Worm (Caenorhabditis elegans) whole organism, L1 larva: ENCODE measurements around the gene rps-1.

Source experiments
- C04F5.9 ChIP-seq: sonication (generic microtip); optimal IDR thresholded peaks from 2 replicates; lab custom pipeline; 2016; ENCODE audit warnings: missing genetic modification characterization, missing compliant biosample characterization
- C34B4.2 ChIP-seq: sonication (generic microtip); optimal IDR thresholded peaks from 2 replicates; lab custom pipeline; 2017; ENCODE audit warnings: mild to moderate bottlenecking, missing genetic modification characterization, missing compliant biosample characterization
- F16B12.6 ChIP-seq: fragments of 150-350 bp; optimal IDR thresholded peaks from 2 replicates; lab custom pipeline; 2014; ENCODE audit warnings: missing biosample characterization, missing genetic modification characterization
- aha-1 ChIP-seq: fragments of 150-350 bp; optimal IDR thresholded peaks from 2 replicates; lab custom pipeline; 2014; ENCODE audit warnings: missing biosample characterization, missing genetic modification characterization
- alr-1 ChIP-seq: fragments of 200-800 bp; sonication (Bioruptor generic); optimal IDR thresholded peaks from 2 replicates; lab custom pipeline; 2018; ENCODE audit warnings: borderline replicate concordance, mild to moderate bottlenecking, missing genetic modification characterization, missing compliant biosample characterization
- ama-1 ChIP-seq: fragments of 150-350 bp; optimal IDR thresholded peaks from 2 replicates; lab custom pipeline; 2014
- ceh-63 ChIP-seq: fragments of 200-800 bp; sonication (Bioruptor generic); optimal IDR thresholded peaks from 2 replicates; lab custom pipeline; 2018; ENCODE audit warnings: mild to moderate bottlenecking, missing genetic modification characterization, missing compliant biosample characterization
- ceh-8 ChIP-seq: fragments of 200-800 bp; sonication (Bioruptor generic); optimal IDR thresholded peaks from 2 replicates; lab custom pipeline; 2018; ENCODE audit warnings: mild to moderate bottlenecking, missing genetic modification characterization, moderate library complexity, missing compliant biosample characterization
- ceh-82 ChIP-seq, 3 experiments: fragments of 150-350 bp in 1 of 3; sonication (generic microtip) in 2 of 3; optimal IDR thresholded peaks; 2 replicates each; lab custom pipeline; 2014 to 2017; ENCODE audit warnings: missing biosample characterization in 3 of 3, missing genetic modification characterization in 3 of 3
- ceh-90 ChIP-seq: sonication (generic microtip); optimal IDR thresholded peaks from 2 replicates; lab custom pipeline; 2016; ENCODE audit warnings: missing genetic modification characterization, missing compliant biosample characterization
- ces-1 ChIP-seq: fragments of 150-350 bp; optimal IDR thresholded peaks from 2 replicates; lab custom pipeline; 2014; ENCODE audit warnings: missing biosample characterization, missing genetic modification reagents, missing genetic modification characterization
- dpl-1 ChIP-seq, 3 experiments: fragments of 150-350 bp in 2 of 3; sonication (generic microtip) in 1 of 3; optimal IDR thresholded peaks; 2 replicates each; lab custom pipeline; 2014 to 2017; ENCODE audit warnings: missing biosample characterization in 3 of 3, missing genetic modification characterization in 3 of 3, missing genetic modification reagents in 3 of 3
- dsc-1 ChIP-seq: sonication (generic microtip); optimal IDR thresholded peaks from 2 replicates; lab custom pipeline; 2016; ENCODE audit warnings: mild to moderate bottlenecking, missing genetic modification characterization, missing compliant biosample characterization
- efl-1 ChIP-seq, 4 experiments: fragments of 150-350 bp; optimal IDR thresholded peaks in 3 of 4; peaks in 1 of 4; 1 replicate in 1 of 4; 2 replicates in 3 of 4; lab custom pipeline; 2014; ENCODE audit warnings: missing biosample characterization in 2 of 4, missing genetic modification characterization in 2 of 4, missing genetic modification reagents in 2 of 4
- efl-3 ChIP-seq: fragments of 200-800 bp; sonication (Bioruptor generic); optimal IDR thresholded peaks from 2 replicates; lab custom pipeline; 2018; ENCODE audit warnings: mild to moderate bottlenecking, missing genetic modification characterization, missing compliant biosample characterization
- elt-2 ChIP-seq: sonication (generic microtip); optimal IDR thresholded peaks from 2 replicates; lab custom pipeline; 2016; ENCODE audit warnings: missing genetic modification characterization, mild to moderate bottlenecking, inconsistent platforms, missing compliant biosample characterization, missing genetic modification reagents
- elt-3 ChIP-seq, 6 experiments: fragments of 150-350 bp in 1 of 6; sonication (generic microtip); optimal IDR thresholded peaks; 2 replicates each; lab custom pipeline; 2017 to 2018; ENCODE audit warnings: missing biosample characterization in 6 of 6, missing genetic modification characterization in 6 of 6, inconsistent platforms in 1 of 6
- ets-5 ChIP-seq: fragments of 200-800 bp; sonication (Bioruptor generic); IDR thresholded peaks from 2 replicates; pipeline ENCODE4 v1.3.6; 2022; ENCODE audit warnings: missing genetic modification characterization, missing compliant biosample characterization
- fkh-10 ChIP-seq: sonication (generic microtip); optimal IDR thresholded peaks from 2 replicates; lab custom pipeline; 2017; ENCODE audit warnings: missing biosample characterization, missing genetic modification reagents, missing genetic modification characterization
- irx-1 ChIP-seq: sonication (generic microtip); optimal IDR thresholded peaks from 2 replicates; lab custom pipeline; 2016; ENCODE audit warnings: missing genetic modification characterization, missing compliant biosample characterization
- isw-1 ChIP-seq: fragments of 200-800 bp; sonication (Bioruptor generic); IDR thresholded peaks from 2 replicates; pipeline ENCODE4 v1.3.6; 2022; ENCODE audit warnings: missing genetic modification characterization, missing compliant biosample characterization
- lin-35 ChIP-seq, 2 experiments: fragments of 150-350 bp; optimal IDR thresholded peaks; 2 replicates each; lab custom pipeline; 2014; ENCODE audit warnings: missing biosample characterization in 2 of 2, missing genetic modification characterization in 2 of 2, missing genetic modification reagents in 2 of 2
- lin-39 ChIP-seq: fragments of 150-350 bp; optimal IDR thresholded peaks from 2 replicates; lab custom pipeline; 2014; ENCODE audit warnings: missing biosample characterization, missing genetic modification reagents, missing genetic modification characterization
- lir-3 ChIP-seq: sonication (generic microtip); optimal IDR thresholded peaks from 2 replicates; lab custom pipeline; 2016; ENCODE audit warnings: mild to moderate bottlenecking, missing genetic modification characterization, moderate library complexity, missing compliant biosample characterization; ENCODE audit not compliant: poor library complexity
- lsy-2 ChIP-seq, 2 experiments: fragments of 150-350 bp; optimal IDR thresholded peaks; 2 replicates each; lab custom pipeline; 2014; ENCODE audit warnings: missing biosample characterization in 2 of 2, missing genetic modification characterization in 2 of 2
- mef-2 ChIP-seq: fragments of 150-350 bp; optimal IDR thresholded peaks from 2 replicates; lab custom pipeline; 2014; ENCODE audit warnings: missing biosample characterization, missing genetic modification characterization
- nhr-237 ChIP-seq: fragments of 150-350 bp; optimal IDR thresholded peaks from 2 replicates; lab custom pipeline; 2014; ENCODE audit warnings: missing biosample characterization, missing genetic modification characterization
- nhr-47 ChIP-seq: sonication (generic microtip); optimal IDR thresholded peaks from 2 replicates; lab custom pipeline; 2016; ENCODE audit warnings: mild to moderate bottlenecking, missing genetic modification characterization, moderate library complexity, missing compliant biosample characterization
- nhr-71 ChIP-seq: sonication (generic microtip); optimal IDR thresholded peaks from 2 replicates; lab custom pipeline; 2016; ENCODE audit warnings: mild to moderate bottlenecking, missing genetic modification characterization, moderate library complexity, missing compliant biosample characterization
- nhr-76 ChIP-seq: sonication (generic microtip); optimal IDR thresholded peaks from 2 replicates; lab custom pipeline; 2017; ENCODE audit warnings: missing biosample characterization, missing genetic modification characterization
- nhr-77 ChIP-seq: fragments of 150-350 bp; optimal IDR thresholded peaks from 2 replicates; lab custom pipeline; 2014; ENCODE audit warnings: missing biosample characterization, missing genetic modification characterization
- nhr-84 ChIP-seq: sonication (generic microtip); optimal IDR thresholded peaks from 2 replicates; lab custom pipeline; 2017; ENCODE audit warnings: missing biosample characterization, missing genetic modification characterization
- nhr-90 ChIP-seq: sonication (generic microtip); optimal IDR thresholded peaks from 2 replicates; lab custom pipeline; 2016; ENCODE audit warnings: mild to moderate bottlenecking, missing genetic modification characterization, missing compliant biosample characterization; ENCODE audit not compliant: poor library complexity
- pax-3 ChIP-seq: fragments of 200-800 bp; sonication (Bioruptor generic); optimal IDR thresholded peaks from 2 replicates; lab custom pipeline; 2018; ENCODE audit warnings: mild to moderate bottlenecking, missing genetic modification characterization, moderate library complexity, missing compliant biosample characterization
- rnt-1 ChIP-seq: sonication (generic microtip); optimal IDR thresholded peaks from 2 replicates; lab custom pipeline; 2016; ENCODE audit warnings: mild to moderate bottlenecking, missing genetic modification characterization, moderate library complexity, missing compliant biosample characterization
- skn-1 ChIP-seq: fragments of 150-350 bp; optimal IDR thresholded peaks from 2 replicates; lab custom pipeline; 2014; ENCODE audit warnings: missing biosample characterization, missing genetic modification characterization
- snu-23 ChIP-seq: sonication (generic microtip); optimal IDR thresholded peaks from 2 replicates; lab custom pipeline; 2016; ENCODE audit warnings: missing genetic modification characterization, missing compliant biosample characterization
- sptf-1 ChIP-seq: fragments of 150-350 bp; optimal IDR thresholded peaks from 2 replicates; lab custom pipeline; 2014; ENCODE audit warnings: missing biosample characterization, missing genetic modification characterization
- sup-37 ChIP-seq: fragments of 200-800 bp; sonication (Bioruptor generic); optimal IDR thresholded peaks from 2 replicates; lab custom pipeline; 2018; ENCODE audit warnings: mild to moderate bottlenecking, missing genetic modification characterization, missing compliant biosample characterization
- swsn-7 ChIP-seq: sonication (generic microtip); optimal IDR thresholded peaks from 2 replicates; lab custom pipeline; 2016; ENCODE audit warnings: missing genetic modification characterization, missing compliant biosample characterization
- tbx-2 ChIP-seq: sonication (generic microtip); optimal IDR thresholded peaks from 2 replicates; lab custom pipeline; 2016; ENCODE audit warnings: missing genetic modification characterization, missing compliant biosample characterization
- tlp-1 ChIP-seq: fragments of 150-350 bp; optimal IDR thresholded peaks from 2 replicates; lab custom pipeline; 2014; ENCODE audit warnings: missing biosample characterization, missing genetic modification characterization
- unc-130 ChIP-seq: fragments of 150-350 bp; optimal IDR thresholded peaks from 2 replicates; lab custom pipeline; 2017; ENCODE audit warnings: missing biosample characterization, missing genetic modification characterization, inconsistent platforms
- unc-62 ChIP-seq: fragments of 150-350 bp; optimal IDR thresholded peaks from 2 replicates; lab custom pipeline; 2014; ENCODE audit warnings: missing biosample characterization, missing genetic modification reagents, missing genetic modification characterization
- unc-86 ChIP-seq: sonication (generic microtip); optimal IDR thresholded peaks from 2 replicates; lab custom pipeline; 2016; ENCODE audit warnings: missing genetic modification characterization, missing compliant biosample characterization
- unc-98 ChIP-seq: fragments of 200-800 bp; sonication (Bioruptor generic); IDR thresholded peaks from 2 replicates; pipeline ENCODE4 v1.3.6; 2022; ENCODE audit warnings: missing genetic modification characterization, missing compliant biosample characterization
- xbp-1 ChIP-seq: sonication (generic microtip); optimal IDR thresholded peaks from 2 replicates; lab custom pipeline; 2016; ENCODE audit warnings: missing genetic modification characterization, missing compliant biosample characterization
- zag-1 ChIP-seq: fragments of 150-350 bp; optimal IDR thresholded peaks from 2 replicates; lab custom pipeline; 2014; ENCODE audit warnings: missing biosample characterization, missing genetic modification characterization
- zip-4 ChIP-seq: fragments of 200-800 bp; sonication (Bioruptor generic); optimal IDR thresholded peaks from 2 replicates; lab custom pipeline; 2018; ENCODE audit warnings: mild to moderate bottlenecking, missing genetic modification characterization, moderate library complexity, missing compliant biosample characterization
- ztf-11 ChIP-seq, 2 experiments: sonication (generic microtip); optimal IDR thresholded peaks; 2 replicates each; lab custom pipeline; 2016 to 2017; ENCODE audit warnings: missing genetic modification characterization in 2 of 2, missing biosample characterization in 1 of 2, missing compliant biosample characterization in 1 of 2
- ztf-4 ChIP-seq: fragments of 150-350 bp; optimal IDR thresholded peaks from 2 replicates; lab custom pipeline; 2014; ENCODE audit warnings: missing biosample characterization, missing genetic modification characterization

The rps-1 gene

ce11 chrIII:4475428-4475968, at the start of gene rps-1:
rps-1 (plus strand) TSS chrIII:4475918.
- peak in 1 of 2 experiments; percentile 98 for TF ChIP-seq ztf-11 (tag; optimal IDR thresholded peaks at IDR 0.05; lab: Kevin White, UChicago)
- peak; percentile 68 for TF ChIP-seq nhr-76
- peak; percentile 59 for TF ChIP-seq zag-1 (tag; lab: Kevin White, UChicago)
- TF ChIP-seq tbx-2, result peak; percentile 99
- TF ChIP-seq sptf-1 (tag; lab: Kevin White, UChicago), result no peak
- peak; percentile 94 for TF ChIP-seq lir-3 (tag; lab: Kevin White, UChicago)
- TF ChIP-seq nhr-71 (tag; lab: Kevin White, UChicago), result peak; percentile 99
- peak; percentile 99 for TF ChIP-seq isw-1 (GFP tag; lab: Robert Waterston, UW)
- peak; percentile 99 for TF ChIP-seq nhr-47 (tag; lab: Kevin White, UChicago)
- peak; percentile 99 for TF ChIP-seq dsc-1
- TF ChIP-seq ceh-8 (GFP tag; lab: Kevin White, UChicago), result peak; percentile 96
- TF ChIP-seq efl-3, result peak; percentile 88
- TF ChIP-seq fkh-10 (GFP tag; lab: Kevin White, UChicago), result peak; percentile 98
- TF ChIP-seq ces-1, result peak; percentile 67
- TF ChIP-seq tlp-1 (tag; lab: Kevin White, UChicago), result no peak
- peak; percentile 74 for TF ChIP-seq nhr-84
- TF ChIP-seq ztf-4, result peak; percentile 100
- peak; percentile 100 for TF ChIP-seq lsy-2 (tag; optimal IDR thresholded peaks at IDR 0.05; lab: Kevin White, UChicago)
- peak; percentile 97 for TF ChIP-seq C04F5.9 (tag; lab: Kevin White, UChicago)
- TF ChIP-seq C34B4.2 (tag; lab: Kevin White, UChicago), result peak; percentile 83
- peak; percentile 91 for TF ChIP-seq ceh-63 (GFP tag; lab: Kevin White, UChicago)
- peak; percentile 96 for TF ChIP-seq sup-37
- peak; percentile 93 to 94 (median 93) for TF ChIP-seq dpl-1 (GFP tag; optimal IDR thresholded peaks at IDR 0.05; lab: Kevin White, UChicago)
- peak; percentile 99 for TF ChIP-seq unc-130 (tag; lab: Kevin White, UChicago)
- peak; percentile 95 for TF ChIP-seq zip-4 (GFP tag; lab: Kevin White, UChicago)
- peak; percentile 93 for TF ChIP-seq elt-2 (tag; lab: Kevin White, UChicago)
- TF ChIP-seq snu-23 (GFP tag; lab: Kevin White, UChicago), result peak; percentile 100
- peak; percentile 99 for TF ChIP-seq swsn-7 (tag; lab: Kevin White, UChicago)
- peak; percentile 92 for TF ChIP-seq ama-1 (lab: Kevin White, UChicago)
- peak; percentile 91 for TF ChIP-seq nhr-237 (tag; lab: Kevin White, UChicago)
- TF ChIP-seq elt-3 (tag; optimal IDR thresholded peaks at IDR 0.05; lab: Kevin White, UChicago), result peak; percentile 93 to 99 (median 98)
- TF ChIP-seq irx-1, result peak; percentile 98
- TF ChIP-seq alr-1 (tag; lab: Kevin White, UChicago), result no peak
- TF ChIP-seq xbp-1 (tag; lab: Kevin White, UChicago), result peak; percentile 99
- peak; percentile 99 for TF ChIP-seq nhr-90 (tag; lab: Kevin White, UChicago)
- TF ChIP-seq unc-98 (GFP tag; lab: Robert Waterston, UW), result peak; percentile 92
- TF ChIP-seq nhr-77 (tag; lab: Kevin White, UChicago), result peak; percentile 98
- TF ChIP-seq F16B12.6, result peak; percentile 82
- peak; percentile 99 for TF ChIP-seq rnt-1 (tag; lab: Kevin White, UChicago)
- peak; percentile 99 for TF ChIP-seq unc-86 (tag; lab: Kevin White, UChicago)
- TF ChIP-seq skn-1 (tag; lab: Kevin White, UChicago), result peak; percentile 95
- TF ChIP-seq ets-5 (GFP tag; lab: Robert Waterston, UW), result 0 out of 2 replicates have a peak, but pooled peaks have one; percentile 11
- TF ChIP-seq unc-62, result peak; percentile 63
- TF ChIP-seq lin-39 (tag; lab: Kevin White, UChicago), result peak; percentile 97
- peak; percentile 65 for TF ChIP-seq ceh-90
- TF ChIP-seq ceh-82 (tag; optimal IDR thresholded peaks at IDR 0.05; lab: Kevin White, UChicago), result peak; percentile 99 to 100 (median 99)
- TF ChIP-seq lin-35 (GFP tag; optimal IDR thresholded peaks at IDR 0.05; lab: Kevin White, UChicago), result peak; percentile 96 to 97
- peak; percentile 91 for TF ChIP-seq aha-1
- peak; percentile 96 to 97 for TF ChIP-seq efl-1 (optimal IDR thresholded peaks at IDR 0.05; lab: Kevin White, UChicago)
- TF ChIP-seq efl-1 (GFP tag; optimal IDR thresholded peaks at IDR 0.05 in 1 of 2; lab: Kevin White, UChicago), result peak; percentile 91 to 99
- TF ChIP-seq mef-2 (tag; lab: Kevin White, UChicago), result peak; percentile 94
- peak; percentile 97 for TF ChIP-seq pax-3
